Worm (Caenorhabditis elegans): ENCODE results near the gene sdz-36.

The sdz-36 gene

ce11 chrIV:9725468-9725985 is 34.8 kb downstream of the sdz-36 start:
- TF ChIP-seq madf-10 (tag; optimal IDR thresholded peaks at IDR 0.05) = no peak
- no peak for TF ChIP-seq cebp-1 (GFP tag; IDR thresholded peaks at IDR 0.05)
- TF ChIP-seq cebp-1 (tag; optimal IDR thresholded peaks at IDR 0.05) = no peak
- no peak for TF ChIP-seq akir-1 (GFP tag; optimal IDR thresholded peaks at IDR 0.05)
- TF ChIP-seq rec-8 (tag; optimal IDR thresholded peaks at IDR 0.05) = no peak
- no peak for TF ChIP-seq madf-6 (GFP tag; IDR thresholded peaks at IDR 0.05)
- TF ChIP-seq attf-5 (GFP tag; optimal IDR thresholded peaks at IDR 0.05) = no peak
- TF ChIP-seq fkh-3 (tag; optimal IDR thresholded peaks at IDR 0.05) = no peak
- TF ChIP-seq bed-2 (GFP tag; IDR thresholded peaks at IDR 0.05) = no peak
- no peak for TF ChIP-seq attf-6 (GFP tag; IDR thresholded peaks at IDR 0.05)
- no peak for TF ChIP-seq nhr-179 (tag; optimal IDR thresholded peaks at IDR 0.05)
- TF ChIP-seq atf-7 (tag; optimal IDR thresholded peaks at IDR 0.05) = no peak
- TF ChIP-seq snpc-1.1 (tag; optimal IDR thresholded peaks at IDR 0.05; ENCODE audit: insufficient read depth) = no peak
- TF ChIP-seq pha-4 (tag; optimal IDR thresholded peaks at IDR 0.05) = no peak
- no peak for TF ChIP-seq die-1 (tag; optimal IDR thresholded peaks at IDR 0.05)

- TF ChIP-seq attf-3 (GFP tag; conservative IDR thresholded peaks at IDR 0.05) (no peak), madf-10 (tag; optimal IDR thresholded peaks at IDR 0.05) (no peak), tbp1 (GFP tag; optimal IDR thresholded peaks at IDR 0.05) (no peak), xnd-1 (tag; optimal IDR thresholded peaks at IDR 0.05) (no peak), snpc-1.3 (tag; optimal IDR thresholded peaks at IDR 0.05; ENCODE audit: insufficient read depth) (no peak)
Observed at ce11 chrIV:9727217-9727616, 36.5 kb downstream of the sdz-36 start.

- no peak for TF ChIP-seq pbrm-1 (GFP tag; IDR thresholded peaks at IDR 0.05)
- no peak for TF ChIP-seq gei-17 (GFP tag; optimal IDR thresholded peaks at IDR 0.05)
- no peak for TF ChIP-seq snpc-1.3 (tag; optimal IDR thresholded peaks at IDR 0.05; ENCODE audit: insufficient read depth)
- TF ChIP-seq F37B4.10 (GFP tag; IDR thresholded peaks at IDR 0.05) = no peak
- no peak for TF ChIP-seq nhr-90 (tag; optimal IDR thresholded peaks at IDR 0.05)
- no peak for TF ChIP-seq C06A6.2 (GFP tag; conservative IDR thresholded peaks at IDR 0.05)
- TF ChIP-seq pha-4 (tag; optimal IDR thresholded peaks at IDR 0.05) = no peak
- TF ChIP-seq cebp-1 (GFP tag; IDR thresholded peaks at IDR 0.05) = no peak
- TF ChIP-seq cebp-1 (tag; optimal IDR thresholded peaks at IDR 0.05) = no peak
- no peak for TF ChIP-seq F10E7.11 (tag; optimal IDR thresholded peaks at IDR 0.05)
- TF ChIP-seq rcor-1 (GFP tag; IDR thresholded peaks at IDR 0.05) = no peak
- no peak for TF ChIP-seq F52B5.7 (tag; optimal IDR thresholded peaks at IDR 0.05)
- TF ChIP-seq dpff-1 (tag; optimal IDR thresholded peaks at IDR 0.05) = no peak
- no peak for TF ChIP-seq fkh-3 (tag; optimal IDR thresholded peaks at IDR 0.05)
- no peak for TF ChIP-seq K12H6.12 (tag; optimal IDR thresholded peaks at IDR 0.05)
- no peak for TF ChIP-seq T26A5.8 (tag; optimal IDR thresholded peaks at IDR 0.05)
- TF ChIP-seq ceh-27 (GFP tag; optimal IDR thresholded peaks at IDR 0.05) = no peak
- no peak for TF ChIP-seq dpl-1 (GFP tag; optimal IDR thresholded peaks at IDR 0.05)
- no peak for TF ChIP-seq mel-28 (tag; optimal IDR thresholded peaks at IDR 0.05; ENCODE audit: borderline replicate concordance)
- TF ChIP-seq nfya-2 (GFP tag; IDR thresholded peaks at IDR 0.05) = no peak
- TF ChIP-seq ceh-100 (GFP tag; IDR thresholded peaks at IDR 0.05) = no peak
Observed at ce11 chrIV:9728376-9728775, 37.6 kb downstream of the sdz-36 start, which contains the start of gene nhr-100. TSS of gene nhr-100 (plus strand) at chrIV:9728676.

ce11 chrIV:9733904-9734303 is 43.2 kb downstream of the sdz-36 start:
- TF ChIP-seq zim-3 (tag; optimal IDR thresholded peaks at IDR 0.05) (no peak), lsl-1 (GFP tag; optimal IDR thresholded peaks at IDR 0.05) (peak; percentile 84), mcd-1 (GFP tag; IDR thresholded peaks at IDR 0.05) (0 out of 2 replicates have a peak, but pooled peaks have one; percentile 26), sdz-38 (tag; optimal IDR thresholded peaks at IDR 0.05) (no peak), Y53F4B.3 (GFP tag; IDR thresholded peaks at IDR 0.05) (no peak), bed-2 (GFP tag; IDR thresholded peaks at IDR 0.05) (no peak), nfya-2 (GFP tag; IDR thresholded peaks at IDR 0.05) (no peak), him-1 (tag; optimal IDR thresholded peaks at IDR 0.05) (peak; percentile 9), ceh-100 (GFP tag; IDR thresholded peaks at IDR 0.05) (peak; percentile 64), madf-3 (GFP tag; IDR thresholded peaks at IDR 0.05) (no peak), snpc-4 (GFP tag; optimal IDR thresholded peaks at IDR 0.05) (no peak), snpc-4 (tag; optimal IDR thresholded peaks at IDR 0.05) (peak in 1 of 4 experiments; percentile 7), K11D2.4 (GFP tag; IDR thresholded peaks at IDR 0.05) (no peak), K12H6.12 (tag; optimal IDR thresholded peaks at IDR 0.05) (no peak)

All from whole organism, young adult.